Worm (Caenorhabditis elegans) whole organism, early embryonic: Measurements from ENCODE around the gene F58B4.5.

Experiments
- B0310.2 ChIP-seq: sonication (generic microtip); optimal IDR thresholded peaks from 2 replicates; lab custom pipeline; 2016; ENCODE audit warnings: mild to moderate bottlenecking, missing genetic modification characterization, missing compliant biosample characterization
- F13C5.2 ChIP-seq: sonication (generic microtip); optimal IDR thresholded peaks from 2 replicates; lab custom pipeline; 2017; ENCODE audit warnings: mild to moderate bottlenecking, missing genetic modification characterization, inconsistent platforms, missing compliant biosample characterization
- aly-1 ChIP-seq: sonication (generic microtip); optimal IDR thresholded peaks from 2 replicates; lab custom pipeline; 2016; ENCODE audit warnings: missing genetic modification characterization, missing compliant biosample characterization
- ama-1 ChIP-seq: fragments of 150-350 bp; optimal IDR thresholded peaks from 2 replicates; lab custom pipeline; 2014
- ceh-13 ChIP-seq: fragments of 200-800 bp; sonication (Bioruptor generic); optimal IDR thresholded peaks from 2 replicates; lab custom pipeline; 2018; ENCODE audit warnings: mild to moderate bottlenecking, missing genetic modification characterization, missing compliant biosample characterization
- ceh-36 ChIP-seq: sonication (generic microtip); optimal IDR thresholded peaks from 2 replicates; lab custom pipeline; 2016; ENCODE audit warnings: missing genetic modification characterization, inconsistent platforms, missing compliant biosample characterization
- ets-7 ChIP-seq: sonication (generic microtip); optimal IDR thresholded peaks from 2 replicates; lab custom pipeline; 2016; ENCODE audit warnings: missing genotype, missing genetic modification characterization, missing compliant biosample characterization
- flt-1 ChIP-seq: fragments of 200-800 bp; sonication (Bioruptor generic); IDR thresholded peaks from 2 replicates; pipeline ENCODE4 v1.3.6; 2022; ENCODE audit warnings: missing genetic modification characterization, missing compliant biosample characterization
- hmbx-1 ChIP-seq: sonication (generic microtip); optimal IDR thresholded peaks from 2 replicates; lab custom pipeline; 2016; ENCODE audit warnings: mild to moderate bottlenecking, missing genetic modification characterization, missing compliant biosample characterization
- hmg-4 ChIP-seq: fragments of 200-800 bp; sonication (Bioruptor generic); optimal IDR thresholded peaks from 2 replicates; lab custom pipeline; 2018; ENCODE audit warnings: mild to moderate bottlenecking, missing genetic modification characterization, missing compliant biosample characterization
- hnd-1 ChIP-seq: sonication (generic microtip); optimal IDR thresholded peaks from 2 replicates; lab custom pipeline; 2016; ENCODE audit warnings: missing genetic modification characterization, missing compliant biosample characterization
- pes-1 ChIP-seq: fragments of 200-800 bp; sonication (Bioruptor generic); IDR thresholded peaks from 2 replicates; pipeline ENCODE4 v1.3.6; 2022; ENCODE audit warnings: missing genetic modification reagents, missing genetic modification characterization, missing compliant biosample characterization
- scrt-1 ChIP-seq: fragments of 200-800 bp; sonication (Bioruptor generic); IDR thresholded peaks from 2 replicates; pipeline ENCODE4 v1.3.6; 2022; ENCODE audit warnings: missing genetic modification characterization, missing compliant biosample characterization
- sea-1 ChIP-seq: fragments of 200-800 bp; sonication (Bioruptor generic); conservative IDR thresholded peaks from 2 replicates; pipeline ENCODE4 v1.3.6; 2022; ENCODE audit warnings: missing genetic modification characterization, missing compliant biosample characterization
- tbx-11 ChIP-seq: fragments of 200-800 bp; sonication (Bioruptor generic); IDR thresholded peaks from 2 replicates; pipeline ENCODE4 v1.3.6; 2022; ENCODE audit warnings: missing genetic modification characterization, missing compliant biosample characterization
- tbx-37 ChIP-seq: fragments of 200-800 bp; sonication (Bioruptor generic); conservative IDR thresholded peaks from 2 replicates; pipeline ENCODE4 v1.3.6; 2022; ENCODE audit warnings: missing genetic modification reagents, missing genetic modification characterization, missing compliant biosample characterization
- tra-4 ChIP-seq: sonication (generic microtip); optimal IDR thresholded peaks from 2 replicates; lab custom pipeline; 2017; ENCODE audit warnings: missing genetic modification characterization, missing compliant biosample characterization

F58B4.5 gene

DNA sequence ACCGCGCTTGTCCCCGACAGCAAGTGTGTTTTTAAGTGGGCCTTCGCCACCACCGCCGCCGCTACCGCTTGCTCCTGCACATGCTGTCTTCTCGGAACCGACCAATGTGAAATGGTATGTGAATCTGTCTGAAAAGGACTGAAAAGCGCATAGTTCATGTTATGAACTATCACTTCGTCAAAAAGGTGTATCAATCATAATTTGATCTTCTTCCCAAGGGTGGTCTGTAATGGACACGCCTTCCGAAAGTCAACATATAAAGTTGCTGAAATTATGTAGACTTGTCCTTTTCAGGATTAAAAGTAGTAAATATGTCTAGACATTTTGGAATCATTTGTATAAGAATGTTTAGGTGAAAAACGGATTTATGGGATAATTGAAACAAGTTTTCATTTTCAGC lies 9.7 kb downstream of the F58B4.5 start, which contains the start of gene zip-9:
TSS of gene zip-9 (plus strand) at position 301 of the 400 bp plus-strand sequence.
- no peak for TF ChIP-seq ceh-13 (GFP tag; lab: Kevin White, UChicago)
- TF ChIP-seq tra-4, result no peak
- no peak for TF ChIP-seq aly-1 (tag; lab: Kevin White, UChicago)
- no peak for TF ChIP-seq hnd-1
- TF ChIP-seq flt-1 (GFP tag; lab: Robert Waterston, UW), result no peak
- TF ChIP-seq ceh-36 (tag; lab: Kevin White, UChicago), result no peak
- no peak for TF ChIP-seq hmbx-1 (tag; lab: Kevin White, UChicago)
- TF ChIP-seq tbx-11 (GFP tag; lab: Robert Waterston, UW), result no peak
- no peak for TF ChIP-seq B0310.2 (tag; lab: Kevin White, UChicago)
- no peak for TF ChIP-seq ama-1
- TF ChIP-seq F13C5.2 (tag; lab: Kevin White, UChicago), result no peak
- no peak for TF ChIP-seq tbx-37 (GFP tag; lab: Robert Waterston, UW)
- TF ChIP-seq sea-1, result no peak
- no peak for TF ChIP-seq pes-1
- TF ChIP-seq hmg-4 (GFP tag; lab: Kevin White, UChicago), result no peak
- no peak for TF ChIP-seq ets-7

DNA sequence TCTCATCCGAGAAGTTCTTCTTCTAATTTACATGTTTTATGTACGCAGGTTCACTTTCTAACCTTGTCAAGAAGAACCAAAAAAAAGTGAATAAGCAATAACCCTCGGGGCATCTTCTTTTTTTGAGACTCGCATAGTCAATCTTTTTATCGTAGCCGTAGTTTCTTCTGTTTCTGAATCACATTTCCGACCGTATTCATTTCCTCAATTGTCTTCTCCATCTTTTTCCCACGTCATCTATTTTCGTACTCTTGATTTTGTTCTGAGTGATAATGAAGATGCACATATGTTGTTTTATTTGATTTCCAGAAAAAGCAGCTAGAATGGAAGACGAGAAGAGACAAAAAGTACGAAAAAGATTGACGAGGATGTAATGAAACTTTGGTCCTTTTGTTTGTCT lies 12.4 kb downstream of the F58B4.5 start:
- TF ChIP-seq ama-1 (no peak), hmg-4 (GFP tag; lab: Kevin White, UChicago) (no peak), flt-1 (GFP tag; lab: Robert Waterston, UW) (no peak), hnd-1 (no peak), aly-1 (tag; lab: Kevin White, UChicago) (no peak), ceh-13 (GFP tag; lab: Kevin White, UChicago) (no peak)

DNA sequence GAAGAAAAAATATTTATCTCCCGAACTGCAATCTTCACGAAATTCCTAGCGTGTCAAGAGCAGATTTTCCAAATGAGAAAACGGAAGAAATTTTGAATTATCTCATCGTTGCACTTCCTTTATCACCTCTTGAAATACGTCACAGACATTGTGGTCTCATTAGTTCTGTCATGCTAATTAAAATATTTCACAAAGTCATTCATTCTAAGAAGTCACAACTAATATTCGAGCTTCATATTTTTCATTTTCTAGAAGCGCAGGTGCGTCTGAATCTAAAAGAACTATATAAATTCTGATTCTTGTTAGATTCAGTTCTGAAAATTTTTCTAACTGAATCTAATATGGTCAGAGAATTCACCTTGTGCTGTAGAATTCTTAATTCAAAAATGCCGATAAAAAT lies 14.7 kb downstream of the F58B4.5 start:
- TF ChIP-seq hnd-1 (no peak), tbx-11 (GFP tag; lab: Robert Waterston, UW) (no peak), F13C5.2 (tag; lab: Kevin White, UChicago) (no peak), B0310.2 (tag; lab: Kevin White, UChicago) (no peak), sea-1 (no peak), hmbx-1 (tag; lab: Kevin White, UChicago) (no peak), ceh-13 (GFP tag; lab: Kevin White, UChicago) (no peak), scrt-1 (GFP tag; lab: Robert Waterston, UW) (no peak), pes-1 (no peak), tra-4 (no peak), aly-1 (tag; lab: Kevin White, UChicago) (no peak), ceh-36 (tag; lab: Kevin White, UChicago) (no peak), hmg-4 (GFP tag; lab: Kevin White, UChicago) (no peak), ets-7 (no peak), ama-1 (no peak), flt-1 (GFP tag; lab: Robert Waterston, UW) (no peak), tbx-37 (GFP tag; lab: Robert Waterston, UW) (no peak)

DNA sequence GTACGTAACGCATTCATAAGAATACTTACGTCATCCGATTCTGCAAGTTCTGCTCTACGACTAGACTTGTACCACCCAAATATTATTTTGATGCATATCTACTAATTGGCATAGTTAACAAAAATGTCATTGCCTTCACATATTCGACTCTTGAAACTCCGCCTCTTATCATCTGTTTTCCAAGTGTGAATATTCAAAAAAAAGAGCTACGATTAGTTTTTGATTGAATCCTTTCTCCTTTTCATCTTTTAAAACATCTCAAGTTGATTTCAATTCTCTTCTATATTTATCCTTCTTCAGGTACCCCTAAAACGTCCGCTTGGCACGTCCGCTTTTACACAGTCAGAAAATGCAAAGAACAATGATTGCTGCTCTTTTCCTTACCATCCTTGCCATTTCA lies 15.4 kb downstream of the F58B4.5 start, which contains the start of gene F17C11.2:
TSS of gene F17C11.2 (plus strand) at position 301 of the 400 bp plus-strand sequence.
- no peak for TF ChIP-seq ets-7

DNA sequence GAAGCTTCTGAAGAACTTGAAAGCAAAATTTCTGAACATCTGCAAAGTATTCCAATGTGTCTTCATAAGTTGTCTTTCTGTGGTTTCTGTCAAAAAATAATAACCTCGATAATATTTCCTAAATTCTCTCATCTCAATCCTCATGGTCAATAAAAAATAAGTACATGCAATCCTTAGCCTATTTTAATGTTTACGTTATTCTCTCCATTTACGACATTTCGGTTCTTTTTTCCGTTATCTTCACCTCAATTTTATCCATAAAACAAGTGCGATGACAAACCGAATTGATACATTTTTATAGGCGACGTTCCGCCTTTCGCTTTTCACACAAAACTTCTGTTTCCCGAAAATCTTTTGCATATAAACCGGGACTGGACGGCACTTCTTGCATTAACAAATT lies 17.0 kb downstream of the F58B4.5 start, which contains the start of gene col-153:
TSS of gene col-153 (plus strand) at position 301 of the 400 bp plus-strand sequence.
- TF ChIP-seq B0310.2 (tag; lab: Kevin White, UChicago), result no peak

DNA sequence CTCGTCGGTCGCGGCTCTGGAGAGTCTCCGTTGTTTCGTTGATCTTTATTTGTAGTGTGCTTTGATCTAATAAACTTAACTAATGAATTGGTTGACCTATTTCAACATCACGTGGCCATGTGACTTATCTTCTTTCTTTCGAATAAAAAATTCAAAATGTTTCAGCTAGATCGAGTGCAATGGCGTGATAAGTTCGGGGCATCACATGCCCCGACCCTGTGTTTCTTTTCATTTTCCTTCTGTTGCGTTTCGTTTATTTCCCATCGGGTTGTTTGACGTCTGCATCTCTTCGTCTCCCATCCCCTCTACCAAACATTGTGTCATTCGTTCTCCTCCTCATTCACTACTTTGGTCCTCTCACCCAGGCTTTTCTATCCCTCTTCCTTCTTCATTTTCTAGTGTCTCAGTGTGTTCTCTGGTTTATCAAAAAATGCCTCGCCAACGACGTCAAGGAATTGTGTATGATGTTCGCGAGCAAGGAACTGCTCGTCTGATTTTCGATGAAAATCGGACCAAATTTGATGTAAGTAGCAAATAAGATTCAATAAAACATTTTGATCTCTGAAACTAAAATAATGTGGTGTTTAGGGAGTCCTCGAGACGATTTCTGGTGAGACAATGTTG lies 19.3 kb downstream of the F58B4.5 start, which contains the start of gene F17C11.4:
TSS of gene F17C11.4 (plus strand) at position 206 of the 624 bp plus-strand sequence.
- TF ChIP-seq pes-1 (no peak), tbx-37 (GFP tag; lab: Robert Waterston, UW) (peak; percentile 17; the same call in 1 of the 2 replicates), hmg-4 (GFP tag; lab: Kevin White, UChicago) (no peak), hmbx-1 (tag; lab: Kevin White, UChicago) (no peak), flt-1 (GFP tag; lab: Robert Waterston, UW) (no peak), hnd-1 (no peak), sea-1 (0 out of 2 replicates have a peak, but pooled peaks have one; percentile 6), aly-1 (tag; lab: Kevin White, UChicago) (no peak), tra-4 (no peak), scrt-1 (GFP tag; lab: Robert Waterston, UW) (no peak)

DNA sequence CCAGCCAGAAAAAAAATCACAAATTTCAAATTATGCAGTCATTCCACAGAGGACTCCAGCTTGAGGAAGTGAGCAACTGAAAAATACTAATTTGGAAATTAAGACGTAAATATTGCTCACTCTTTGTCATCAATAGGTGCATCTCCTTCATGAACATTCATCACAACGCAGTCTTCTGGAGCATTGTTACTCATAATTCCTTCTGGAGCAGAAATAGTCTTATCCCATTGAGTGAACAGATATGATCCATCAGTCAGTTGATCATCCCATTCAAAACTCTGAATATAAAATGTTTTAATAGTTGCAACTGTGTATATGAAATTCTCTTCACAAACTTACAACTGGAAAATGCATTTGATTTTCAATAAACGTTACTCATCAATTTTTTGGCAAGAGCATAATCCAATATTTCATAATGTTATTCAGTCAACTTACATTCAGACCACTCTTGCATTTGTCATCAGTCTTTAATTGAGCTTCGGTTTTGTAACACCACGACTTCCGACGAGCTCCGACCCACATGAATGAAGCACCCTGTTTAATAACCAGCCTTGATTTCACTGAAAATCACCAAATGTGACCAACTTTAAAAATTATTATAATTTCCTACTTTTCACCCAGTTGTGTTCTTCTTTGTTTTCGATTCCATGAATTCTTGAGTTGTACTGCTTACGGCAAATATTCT lies 21.1 kb downstream of the F58B4.5 start:
- TF ChIP-seq tbx-11 (GFP tag; lab: Robert Waterston, UW) (no peak), hnd-1 (no peak), aly-1 (tag; lab: Kevin White, UChicago) (no peak), hmg-4 (GFP tag; lab: Kevin White, UChicago) (no peak), sea-1 (no peak), pes-1 (no peak), tra-4 (no peak), ama-1 (no peak), ets-7 (no peak), hmbx-1 (tag; lab: Kevin White, UChicago) (no peak), F13C5.2 (tag; lab: Kevin White, UChicago) (no peak), ceh-36 (tag; lab: Kevin White, UChicago) (no peak), tbx-37 (GFP tag; lab: Robert Waterston, UW) (no peak), B0310.2 (tag; lab: Kevin White, UChicago) (no peak), ceh-13 (GFP tag; lab: Kevin White, UChicago) (no peak), scrt-1 (GFP tag; lab: Robert Waterston, UW) (no peak), flt-1 (GFP tag; lab: Robert Waterston, UW) (no peak)
